Worm (Caenorhabditis elegans): ENCODE results near the gene str-8.

DNA sequence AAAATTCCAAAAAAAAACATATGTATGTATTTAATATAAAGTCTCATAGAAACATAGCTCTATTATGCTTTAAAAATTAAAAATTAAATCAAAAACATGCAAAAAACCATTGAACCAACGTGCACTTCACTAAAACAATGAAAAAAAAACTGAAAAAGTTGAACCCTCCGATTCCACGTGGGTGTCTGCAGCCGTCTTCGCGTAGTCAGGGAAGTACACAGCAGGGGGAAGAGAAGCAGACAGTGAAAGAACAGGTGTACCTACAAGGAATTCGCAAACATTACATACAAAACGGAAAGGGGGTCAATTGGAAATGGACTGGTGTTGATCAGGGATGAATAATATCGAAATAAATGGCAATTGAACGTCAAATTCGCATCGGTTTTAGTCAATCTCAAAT lies 19.1 kb downstream of the str-8 start:
- no peak for TF ChIP-seq F26F4.8 (GFP tag; conservative IDR thresholded peaks at IDR 0.05)
- TF ChIP-seq ztf-11 (tag; optimal IDR thresholded peaks at IDR 0.05), result no peak
- no peak for TF ChIP-seq jun-1 (tag; optimal IDR thresholded peaks at IDR 0.05)
